Worm (Caenorhabditis elegans) whole organism, late embryonic: ENCODE measurements around the gene pnk-4.

Experiments
- C08G9.2 ChIP-seq: sonication (generic microtip); optimal IDR thresholded peaks from 2 replicates; lab custom pipeline; 2016; ENCODE audit warnings: mild to moderate bottlenecking, missing genetic modification characterization, moderate library complexity, missing compliant biosample characterization
- T23F11.4 ChIP-seq: fragments of 200-800 bp; sonication (Bioruptor generic); optimal IDR thresholded peaks from 2 replicates; lab custom pipeline; 2018; ENCODE audit warnings: mild to moderate bottlenecking, missing genetic modification characterization, missing compliant biosample characterization
- ceh-18 ChIP-seq: sonication (generic microtip); optimal IDR thresholded peaks from 2 replicates; lab custom pipeline; 2016; ENCODE audit warnings: missing genetic modification characterization, missing compliant biosample characterization
- ceh-19 ChIP-seq: fragments of 200-800 bp; sonication (Bioruptor generic); optimal IDR thresholded peaks from 2 replicates; lab custom pipeline; 2018; ENCODE audit warnings: mild to moderate bottlenecking, missing genetic modification characterization, missing compliant biosample characterization
- ceh-22 ChIP-seq: sonication (generic microtip); optimal IDR thresholded peaks from 2 replicates; lab custom pipeline; 2017; ENCODE audit warnings: missing biosample characterization, missing genetic modification characterization
- ceh-30 ChIP-seq: fragments of 150-350 bp; optimal IDR thresholded peaks from 2 replicates; lab custom pipeline; 2014; ENCODE audit warnings: missing biosample characterization, missing genetic modification characterization
- ceh-31 ChIP-seq: sonication (generic microtip); optimal IDR thresholded peaks from 2 replicates; lab custom pipeline; 2016; ENCODE audit warnings: missing genetic modification characterization, missing compliant biosample characterization
- ceh-34 ChIP-seq: sonication (generic microtip); optimal IDR thresholded peaks from 2 replicates; lab custom pipeline; 2016; ENCODE audit warnings: mild to moderate bottlenecking, missing genetic modification characterization, missing compliant biosample characterization
- ceh-48 ChIP-seq: sonication (generic microtip); optimal IDR thresholded peaks from 2 replicates; lab custom pipeline; 2016; ENCODE audit warnings: missing genetic modification characterization, inconsistent platforms, missing compliant biosample characterization
- che-1 ChIP-seq: sonication (generic microtip); optimal IDR thresholded peaks from 2 replicates; lab custom pipeline; 2016; ENCODE audit warnings: mild to moderate bottlenecking, missing genetic modification characterization, missing compliant biosample characterization
- dmd-4 ChIP-seq: sonication (generic microtip); optimal IDR thresholded peaks from 2 replicates; lab custom pipeline; 2016; ENCODE audit warnings: borderline replicate concordance, missing genetic modification characterization, missing compliant biosample characterization
- dve-1 ChIP-seq: sonication (generic microtip); optimal IDR thresholded peaks from 2 replicates; lab custom pipeline; 2017; ENCODE audit warnings: antibody characterized with exemption, mild to moderate bottlenecking, missing genetic modification characterization, missing compliant biosample characterization
- ets-4 ChIP-seq: sonication (generic microtip); optimal IDR thresholded peaks from 2 replicates; lab custom pipeline; 2016; ENCODE audit warnings: missing genetic modification characterization, missing compliant biosample characterization
- fax-1 ChIP-seq: sonication (generic microtip); optimal IDR thresholded peaks from 2 replicates; lab custom pipeline; 2016; ENCODE audit warnings: missing genotype, missing genetic modification characterization, missing compliant biosample characterization
- fkh-10 ChIP-seq: fragments of 150-350 bp; optimal IDR thresholded peaks from 2 replicates; lab custom pipeline; 2014; ENCODE audit warnings: missing biosample characterization, missing genetic modification reagents, missing genetic modification characterization
- fkh-6 ChIP-seq: sonication (generic microtip); optimal IDR thresholded peaks from 2 replicates; lab custom pipeline; 2016; ENCODE audit warnings: missing genetic modification characterization, missing compliant biosample characterization
- gmeb-2 ChIP-seq: sonication (generic microtip); optimal IDR thresholded peaks from 2 replicates; lab custom pipeline; 2016; ENCODE audit warnings: missing genetic modification characterization, inconsistent platforms, missing compliant biosample characterization
- hlh-8 ChIP-seq: sonication (generic microtip); optimal IDR thresholded peaks from 2 replicates; lab custom pipeline; 2016; ENCODE audit warnings: missing genotype, missing genetic modification characterization, missing compliant biosample characterization
- lim-6 ChIP-seq: sonication (generic microtip); optimal IDR thresholded peaks from 2 replicates; lab custom pipeline; 2016; ENCODE audit warnings: missing genetic modification characterization, missing compliant biosample characterization
- mec-3 ChIP-seq: sonication (generic microtip); optimal IDR thresholded peaks from 2 replicates; lab custom pipeline; 2016; ENCODE audit warnings: borderline replicate concordance, missing genetic modification characterization, missing compliant biosample characterization
- nfya-1 ChIP-seq: sonication (generic microtip); optimal IDR thresholded peaks from 2 replicates; lab custom pipeline; 2017; ENCODE audit warnings: missing genetic modification characterization, mild to moderate bottlenecking, missing compliant biosample characterization, antibody characterized with exemption, moderate library complexity
- npax-4 ChIP-seq: sonication (generic microtip); optimal IDR thresholded peaks from 2 replicates; lab custom pipeline; 2016; ENCODE audit warnings: missing genetic modification characterization, missing compliant biosample characterization
- pat-9 ChIP-seq: fragments of 200-800 bp; sonication (Bioruptor generic); optimal IDR thresholded peaks from 2 replicates; lab custom pipeline; 2018; ENCODE audit warnings: mild to moderate bottlenecking, missing genetic modification characterization, moderate library complexity, missing compliant biosample characterization
- pha-2 ChIP-seq: sonication (generic microtip); optimal IDR thresholded peaks from 2 replicates; lab custom pipeline; 2017; ENCODE audit warnings: mild to moderate bottlenecking, missing genetic modification characterization, missing compliant biosample characterization
- rnt-1 ChIP-seq: sonication (generic microtip); optimal IDR thresholded peaks from 2 replicates; lab custom pipeline; 2016; ENCODE audit warnings: missing genetic modification characterization, missing compliant biosample characterization
- sdc-2 ChIP-seq: sonication (generic microtip); optimal IDR thresholded peaks from 2 replicates; lab custom pipeline; 2016; ENCODE audit warnings: missing genotype, missing genetic modification characterization, missing compliant biosample characterization
- tbx-2 ChIP-seq: sonication (generic microtip); optimal IDR thresholded peaks from 2 replicates; lab custom pipeline; 2016; ENCODE audit warnings: missing genetic modification characterization, missing compliant biosample characterization
- tbx-7 ChIP-seq: sonication (generic microtip); optimal IDR thresholded peaks from 2 replicates; lab custom pipeline; 2016; ENCODE audit warnings: missing genotype, missing genetic modification characterization, missing compliant biosample characterization
- unc-42 ChIP-seq: sonication (generic microtip); optimal IDR thresholded peaks from 2 replicates; lab custom pipeline; 2016; ENCODE audit warnings: missing genotype, missing genetic modification characterization, missing compliant biosample characterization
- zip-5 ChIP-seq: sonication (generic microtip); optimal IDR thresholded peaks from 2 replicates; lab custom pipeline; 2016; ENCODE audit warnings: missing genetic modification characterization, missing compliant biosample characterization

The pnk-4 gene

DNA sequence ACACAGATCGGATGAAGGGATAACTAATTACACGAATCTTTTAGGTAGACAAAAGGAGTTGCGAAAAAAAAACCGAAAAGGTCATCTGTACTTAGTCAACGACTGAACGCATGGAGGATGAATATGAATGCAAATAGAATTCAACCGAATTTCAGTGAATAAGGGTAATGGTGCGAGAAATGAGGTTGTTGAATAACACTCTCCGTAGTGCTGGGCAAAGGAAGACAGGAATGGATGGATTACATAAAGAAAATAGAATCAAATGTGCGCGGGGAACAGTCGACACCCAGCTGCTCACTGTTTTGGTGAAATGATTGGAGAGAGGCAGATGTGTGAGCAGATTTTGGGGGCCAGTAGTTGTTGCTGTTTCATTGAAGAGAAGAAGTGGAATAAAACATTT is 36.6 kb downstream of the pnk-4 start:
- TF ChIP-seq unc-42 (tag; lab: Kevin White, UChicago): peak; percentile 55
- TF ChIP-seq zip-5 (tag; lab: Kevin White, UChicago): no peak

DNA sequence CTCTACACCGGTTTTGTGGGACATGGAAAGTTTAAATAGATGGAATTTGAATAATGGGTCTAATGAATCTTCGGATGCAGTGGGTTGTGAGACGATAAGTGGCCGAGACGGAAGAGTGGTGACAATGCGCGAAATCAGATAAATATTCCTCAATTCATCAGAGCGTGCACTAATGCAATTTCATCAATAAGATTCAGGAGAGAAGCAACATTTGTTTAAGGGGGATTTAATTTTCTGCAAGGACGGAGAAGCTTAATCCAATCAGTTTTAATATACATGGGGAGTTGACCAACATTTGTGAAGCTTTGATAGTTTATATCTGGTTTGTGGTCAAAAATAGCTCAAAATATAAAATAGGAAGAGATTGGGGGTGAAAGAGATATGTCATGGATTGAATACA is 41.8 kb downstream of the pnk-4 start:
- no peak for TF ChIP-seq tbx-7 (tag; lab: Kevin White, UChicago)
- peak; percentile 100 for TF ChIP-seq unc-42 (tag; lab: Kevin White, UChicago)
- no peak for TF ChIP-seq C08G9.2
- TF ChIP-seq ceh-31 (tag; lab: Kevin White, UChicago): peak; percentile 43

DNA sequence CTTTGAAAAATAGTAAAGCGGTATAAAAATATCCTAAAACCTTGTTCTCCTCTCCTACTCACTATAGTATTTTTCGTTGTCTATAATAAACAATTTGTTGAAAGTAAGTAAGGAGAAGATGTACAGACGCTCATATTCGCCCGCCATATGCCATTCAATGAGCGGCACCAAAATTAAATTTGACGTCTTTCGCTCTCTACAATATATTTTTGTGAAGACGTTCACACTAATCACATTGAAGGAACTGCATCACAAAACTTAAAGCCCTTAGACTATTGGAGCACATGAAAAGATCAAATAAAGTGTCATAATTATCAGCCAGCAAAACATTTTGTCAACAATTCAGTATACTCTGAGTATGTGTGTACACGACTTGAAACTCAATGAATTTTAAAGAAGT is 44.1 kb downstream of the pnk-4 start:
- no peak for TF ChIP-seq npax-4 (tag; lab: Kevin White, UChicago)
- peak; percentile 80 for TF ChIP-seq unc-42 (tag; lab: Kevin White, UChicago)

DNA sequence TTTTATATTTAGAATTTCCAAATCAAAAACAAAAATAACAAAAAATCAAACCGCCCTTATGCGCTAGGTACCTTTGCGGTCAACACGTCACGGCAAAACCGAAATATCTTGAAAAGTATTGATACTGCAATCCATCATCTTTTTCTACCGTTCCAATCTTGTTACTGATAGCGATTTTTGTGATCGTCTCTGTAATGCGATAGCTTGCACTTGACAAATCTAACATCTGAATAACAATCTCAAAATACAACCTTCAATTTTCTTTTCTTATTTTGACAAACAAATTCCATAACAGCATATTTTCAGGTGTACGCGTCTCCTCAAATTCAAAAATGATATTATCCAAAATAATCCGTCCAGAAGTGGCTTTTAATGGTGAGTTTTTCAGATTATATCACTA is 46.3 kb downstream of the pnk-4 start, which contains the start of gene tbc-7:
TSS of gene tbc-7 (plus strand) at position 301 of the 400 bp plus-strand sequence.
- TF ChIP-seq pat-9 (tag; lab: Kevin White, UChicago): no peak
- TF ChIP-seq ets-4: no peak
- TF ChIP-seq gmeb-2 (tag; lab: Kevin White, UChicago): no peak
- TF ChIP-seq fkh-10 (GFP tag; lab: Kevin White, UChicago): no peak
- no peak for TF ChIP-seq tbx-7 (tag; lab: Kevin White, UChicago)
- no peak for TF ChIP-seq sdc-2 (tag; lab: Kevin White, UChicago)
- TF ChIP-seq ceh-22 (tag; lab: Kevin White, UChicago): no peak
- no peak for TF ChIP-seq fkh-6 (tag; lab: Kevin White, UChicago)
- no peak for TF ChIP-seq hlh-8 (tag; lab: Kevin White, UChicago)
- no peak for TF ChIP-seq che-1 (tag; lab: Kevin White, UChicago)
- TF ChIP-seq lim-6: no peak
- TF ChIP-seq dmd-4 (tag; lab: Kevin White, UChicago): no peak
- TF ChIP-seq mec-3 (tag; lab: Kevin White, UChicago): no peak

DNA sequence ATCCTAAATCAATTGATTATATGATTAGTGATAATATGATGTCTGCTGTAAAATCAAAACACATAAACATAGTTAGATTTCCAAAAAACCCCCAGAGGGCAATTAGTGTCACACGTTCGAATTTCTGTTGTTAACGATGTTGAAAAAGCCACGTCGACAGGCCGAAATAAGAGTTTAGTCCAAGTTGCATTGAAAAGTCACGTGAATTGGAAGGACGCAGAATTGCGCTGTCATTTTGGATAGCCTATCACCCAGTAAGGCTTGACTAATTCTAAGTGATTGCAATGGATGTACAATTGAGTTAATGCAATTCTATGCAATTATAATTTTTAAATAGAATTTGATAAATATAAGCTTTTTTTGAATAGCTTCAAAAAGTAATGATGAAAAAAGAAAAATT is 47.9 kb downstream of the pnk-4 start:
- TF ChIP-seq dve-1: no peak
- TF ChIP-seq tbx-7 (tag; lab: Kevin White, UChicago): no peak
- no peak for TF ChIP-seq ets-4
- TF ChIP-seq rnt-1 (tag; lab: Kevin White, UChicago): no peak
- no peak for TF ChIP-seq tbx-2 (tag; lab: Kevin White, UChicago)
- no peak for TF ChIP-seq C08G9.2
- TF ChIP-seq ceh-34 (tag; lab: Kevin White, UChicago): no peak
- no peak for TF ChIP-seq ceh-30 (tag; lab: Kevin White, UChicago)

DNA sequence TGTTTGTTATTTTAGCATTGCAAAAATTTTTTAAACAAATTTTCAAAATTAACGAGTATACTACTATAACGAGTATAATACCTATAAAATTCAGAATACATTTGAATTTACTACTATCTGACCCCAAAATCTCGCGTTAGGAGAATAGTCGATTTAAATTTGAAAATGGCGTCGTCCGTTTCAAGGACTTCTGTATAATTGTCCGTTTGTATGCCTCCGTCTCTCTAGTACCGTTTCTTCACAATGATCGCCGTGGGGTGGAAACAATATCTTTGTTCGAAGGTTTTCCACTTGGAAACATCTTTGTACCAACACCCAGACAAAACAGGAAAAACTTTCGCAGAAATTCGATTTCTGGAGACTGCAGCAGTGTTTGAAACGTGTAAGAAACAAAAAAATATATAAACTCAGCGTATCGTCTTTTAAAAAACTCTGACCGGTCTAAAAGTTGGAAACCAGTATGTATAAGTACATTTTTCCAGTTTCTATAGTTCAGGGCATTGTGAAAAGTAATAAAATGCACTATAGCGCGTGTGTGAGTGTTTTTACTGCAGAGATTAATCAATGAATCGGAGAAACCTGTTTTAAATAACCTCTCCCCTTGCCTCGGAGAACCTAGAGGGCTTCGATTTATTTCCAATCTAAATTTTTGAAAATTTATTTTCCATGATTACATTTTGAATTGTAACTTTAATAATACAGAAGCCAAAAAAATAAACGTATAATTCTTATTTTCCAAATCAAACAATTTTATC is 50.3 kb downstream of the pnk-4 start:
- no peak for TF ChIP-seq ceh-34 (tag; lab: Kevin White, UChicago)

DNA sequence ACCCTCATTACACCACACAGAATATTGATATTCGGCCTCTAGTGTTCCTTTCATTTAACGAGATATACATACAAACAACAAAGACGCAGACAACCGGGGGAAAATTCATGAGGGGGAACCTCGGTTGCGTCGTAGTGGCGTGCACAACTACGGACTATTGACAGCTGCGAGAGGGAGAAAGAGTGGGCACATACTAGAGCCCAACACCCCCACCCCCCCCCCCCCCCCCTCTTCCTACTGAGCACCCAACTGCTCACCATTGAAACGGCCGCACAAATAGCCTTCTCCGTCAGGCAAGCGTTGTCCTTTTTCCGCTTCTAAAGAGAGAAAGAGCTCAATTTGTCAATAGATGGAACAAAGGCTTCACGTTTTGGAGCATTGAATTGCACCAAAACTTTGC is 52.5 kb downstream of the pnk-4 start:
- TF ChIP-seq pat-9 (tag; lab: Kevin White, UChicago) (peak; percentile 43), fax-1 (tag; lab: Kevin White, UChicago) (no peak), nfya-1 (peak; percentile 16), tbx-7 (tag; lab: Kevin White, UChicago) (no peak), pha-2 (peak; percentile 71), che-1 (tag; lab: Kevin White, UChicago) (peak; percentile 42), ceh-19 (GFP tag; lab: Kevin White, UChicago) (peak; percentile 64), T23F11.4 (GFP tag; lab: Kevin White, UChicago) (peak; percentile 35), ceh-48 (tag; lab: Kevin White, UChicago) (peak; percentile 48), unc-42 (tag; lab: Kevin White, UChicago) (peak; percentile 5), ceh-18 (no peak)
